Fruit fly (Drosophila melanogaster) whole organism, adult: Measurements from ENCODE around the gene Ir94a.

Experiments
- CG11617 ChIP-seq: fragments of 200-800 bp; sonication (Bioruptor generic); optimal IDR thresholded peaks from 2 replicates; lab custom pipeline; 2017; ENCODE audit warnings: mild to moderate bottlenecking, missing biosample characterization, missing genetic modification reagents, missing genetic modification characterization
- CG1620 ChIP-seq: fragments of 200-800 bp; sonication (Bioruptor generic); optimal IDR thresholded peaks from 2 replicates; lab custom pipeline; 2016; ENCODE audit warnings: missing biosample characterization, missing genetic modification characterization
- Crg-1 ChIP-seq: fragments of 200-800 bp; sonication (Bioruptor generic); optimal IDR thresholded peaks from 2 replicates; lab custom pipeline; 2016; ENCODE audit warnings: missing biosample characterization, missing genetic modification characterization
- Hr96 ChIP-seq: fragments of 200-800 bp; sonication (Bioruptor generic); optimal IDR thresholded peaks from 2 replicates; lab custom pipeline; 2016; ENCODE audit warnings: missing biosample characterization, missing genetic modification characterization
- cnc ChIP-seq, 2 experiments: fragments of >200 bp; optimal IDR thresholded peaks; 2 replicates each; lab custom pipeline; 2017
- ovo ChIP-seq: fragments of 200-800 bp; sonication (Bioruptor generic); optimal IDR thresholded peaks from 2 replicates; lab custom pipeline; 2016; ENCODE audit warnings: missing biosample characterization, missing genetic modification characterization
- pad ChIP-seq: fragments of 200-800 bp; sonication (Bioruptor generic); optimal IDR thresholded peaks from 3 replicates; lab custom pipeline; 2017; ENCODE audit warnings: missing biosample characterization, missing genetic modification characterization, mild to moderate bottlenecking, moderate library complexity, missing genetic modification reagents
- toe ChIP-seq: fragments of 200-800 bp; sonication (Bioruptor generic); optimal IDR thresholded peaks from 2 replicates; lab custom pipeline; 2016; ENCODE audit warnings: missing biosample characterization, missing genetic modification characterization

DNA sequence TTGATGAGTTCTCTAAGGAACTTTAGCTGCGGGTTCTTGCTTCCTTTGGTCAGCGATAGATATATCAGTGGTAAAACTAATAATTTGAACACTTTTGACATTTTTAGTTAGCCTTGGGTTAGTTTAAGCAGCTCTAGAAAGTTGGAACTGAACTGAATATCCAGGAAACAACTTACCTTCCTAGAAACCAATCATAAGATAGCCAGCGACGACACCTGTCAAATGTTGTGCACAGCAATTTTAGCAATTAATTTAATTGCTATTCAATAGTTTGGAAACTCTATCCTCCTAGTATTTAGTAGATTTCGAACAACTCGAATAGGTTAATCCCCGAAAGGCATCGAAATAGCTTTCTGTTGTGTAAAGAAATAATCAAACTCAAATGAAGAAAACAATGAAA, 6.1 kb downstream of the Ir94a start, which contains the start of gene Ir94c:
- TF ChIP-seq CG1620 (GFP tag; lab: Kevin White, UChicago) (no peak), toe (no peak), Hr96 (GFP tag; lab: Kevin White, UChicago) (no peak), pad (no peak), Crg-1 (GFP tag; lab: Kevin White, UChicago) (no peak), CG11617 (GFP tag; lab: Kevin White, UChicago) (no peak), ovo (GFP tag; lab: Kevin White, UChicago) (no peak), cnc (optimal IDR thresholded peaks at IDR 0.05; lab: Kevin White, UChicago) (no peak)
